2 worm cellular contexts compared by ENCODE assay signal in the genomic region with DNA sequence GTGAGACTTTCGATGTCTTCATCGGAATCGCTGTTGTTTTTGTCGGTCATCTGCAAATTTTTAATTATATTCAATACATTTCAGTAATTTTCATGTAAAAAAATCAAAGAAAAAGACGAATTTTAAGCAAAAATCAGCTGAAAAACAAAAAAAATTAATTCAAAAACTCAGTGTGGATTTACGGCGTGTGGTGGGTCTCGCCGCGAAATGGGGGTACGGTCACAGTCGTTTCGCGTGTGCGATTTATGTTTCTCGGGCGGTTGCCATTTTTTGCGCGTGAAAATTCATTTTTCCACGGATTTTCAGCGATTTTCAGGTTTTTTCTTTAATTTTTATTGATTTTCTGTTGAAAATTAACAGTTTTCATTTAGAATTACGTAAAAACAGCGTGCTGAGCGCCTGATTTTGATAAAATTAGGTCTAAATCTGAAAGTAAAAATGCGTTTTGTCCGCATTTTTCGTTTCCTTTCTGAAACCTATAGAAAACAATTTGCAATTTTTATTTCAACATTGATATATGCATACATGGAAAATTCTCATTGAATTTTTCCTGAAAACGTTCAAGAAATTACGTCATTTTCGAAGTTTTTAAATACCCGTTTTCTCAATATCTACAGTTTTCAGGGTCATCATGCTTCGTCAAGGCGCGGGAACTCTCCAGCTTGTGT.
A peak's percentile ranks its signal among the peaks of the same experiment; 100 is the strongest.
TF ChIP-seq lines count a peak whose summit lies in the region.

A gene (minus strand): TSS at position 57 of the 668 bp plus-strand sequence.
A gene (plus strand): TSS at position 618 of the 668 bp plus-strand sequence.

TF ChIP-seq in whole organism, L1 larva, 84 proteins besides CTCF, POLR2A, EP300 and RAD21 (continued from another document):
- TF ChIP-seq zip-4 (GFP tag; optimal IDR thresholded peaks at IDR 0.05; lab: Kevin White, UChicago) = no peak
- TF ChIP-seq nhr-47 (tag; optimal IDR thresholded peaks at IDR 0.05; lab: Kevin White, UChicago) = peak; percentile 76
- TF ChIP-seq lsy-2 (tag; optimal IDR thresholded peaks at IDR 0.05; lab: Kevin White, UChicago) = peak; percentile 98
- no peak for TF ChIP-seq blmp-1 (tag; optimal IDR thresholded peaks at IDR 0.05; lab: Kevin White, UChicago)
- TF ChIP-seq F16B12.6 (tag; optimal IDR thresholded peaks at IDR 0.05; lab: Kevin White, UChicago) = peak; percentile 54
- TF ChIP-seq nhr-28 (tag; optimal IDR thresholded peaks at IDR 0.05; lab: Kevin White, UChicago) = no peak
- TF ChIP-seq nhr-237 (tag; optimal IDR thresholded peaks at IDR 0.05; lab: Kevin White, UChicago) = no peak
- peak; percentile 60 for TF ChIP-seq xbp-1 (tag; optimal IDR thresholded peaks at IDR 0.05; lab: Kevin White, UChicago)
- TF ChIP-seq nhr-11 (tag; optimal IDR thresholded peaks at IDR 0.05; lab: Kevin White, UChicago) = no peak
- TF ChIP-seq fkh-10 (GFP tag; optimal IDR thresholded peaks at IDR 0.05; lab: Kevin White, UChicago) = no peak
- no peak for TF ChIP-seq tlp-1 (tag; optimal IDR thresholded peaks at IDR 0.05; lab: Kevin White, UChicago)
- TF ChIP-seq aha-1 (tag; optimal IDR thresholded peaks at IDR 0.05; lab: Kevin White, UChicago) = no peak
- TF ChIP-seq lin-39 (tag; optimal IDR thresholded peaks at IDR 0.05; lab: Kevin White, UChicago) = no peak
- peak; percentile 57 for TF ChIP-seq irx-1 (tag; optimal IDR thresholded peaks at IDR 0.05; lab: Kevin White, UChicago)
- TF ChIP-seq sox-4 (tag; optimal IDR thresholded peaks at IDR 0.05; lab: Kevin White, UChicago) = no peak
- no peak for TF ChIP-seq ceh-88 (GFP tag; IDR thresholded peaks at IDR 0.05; lab: Robert Waterston, UW)
- TF ChIP-seq ceh-90 (tag; optimal IDR thresholded peaks at IDR 0.05; lab: Kevin White, UChicago) = no peak
- TF ChIP-seq sup-37 (GFP tag; optimal IDR thresholded peaks at IDR 0.05; lab: Kevin White, UChicago) = no peak
- TF ChIP-seq nhr-20 (tag; optimal IDR thresholded peaks at IDR 0.05; lab: Kevin White, UChicago) = peak; percentile 45
- TF ChIP-seq elt-3 (tag; optimal IDR thresholded peaks at IDR 0.05; lab: Kevin White, UChicago) = peak in 1 of 6 experiments; percentile 53
TF ChIP-seq in whole organism, L1 larva: peak in this region for 30.

TF ChIP-seq in whole organism, L4 larva, 104 proteins besides CTCF, POLR2A, EP300 and RAD21 (continued from another document):
- peak; percentile 39 for TF ChIP-seq rbr-2 (tag; optimal IDR thresholded peaks at IDR 0.05; lab: Kevin White, UChicago)
- no peak for TF ChIP-seq ZK337.2 (GFP tag; IDR thresholded peaks at IDR 0.05; lab: Robert Waterston, UW)
- TF ChIP-seq unc-130 (GFP tag; optimal IDR thresholded peaks at IDR 0.05; lab: Kevin White, UChicago) = peak; percentile 49
- TF ChIP-seq fkh-10 (GFP tag; optimal IDR thresholded peaks at IDR 0.05; lab: Kevin White, UChicago) = peak; percentile 20
- no peak for TF ChIP-seq egl-27 (tag; optimal IDR thresholded peaks at IDR 0.05; lab: Kevin White, UChicago)
- TF ChIP-seq nhr-11 (tag; optimal IDR thresholded peaks at IDR 0.05; lab: Kevin White, UChicago) = peak; percentile 16
- TF ChIP-seq nhr-48 (tag; optimal IDR thresholded peaks at IDR 0.05; lab: Kevin White, UChicago) = no peak
- peak; percentile 31 for TF ChIP-seq nhr-77 (tag; optimal IDR thresholded peaks at IDR 0.05; lab: Kevin White, UChicago)
- TF ChIP-seq lin-1 (GFP tag; IDR thresholded peaks at IDR 0.05; lab: Robert Waterston, UW) = no peak
- no peak for TF ChIP-seq F44E2.7 (GFP tag; IDR thresholded peaks at IDR 0.05; lab: Robert Waterston, UW)
- TF ChIP-seq sdz-12 (GFP tag; optimal IDR thresholded peaks at IDR 0.05; lab: Kevin White, UChicago) = no peak
- TF ChIP-seq ceh-44 (GFP tag; IDR thresholded peaks at IDR 0.05; lab: Robert Waterston, UW) = no peak
- TF ChIP-seq skn-1 (tag; optimal IDR thresholded peaks at IDR 0.05; lab: Kevin White, UChicago) = no peak
- TF ChIP-seq vab-7 (GFP tag; IDR thresholded peaks at IDR 0.05; lab: Robert Waterston, UW) = no peak
- peak; percentile 90 to 99 for TF ChIP-seq lsy-2 (tag; optimal IDR thresholded peaks at IDR 0.05; lab: Kevin White, UChicago)
- peak; percentile 8 for TF ChIP-seq spr-1 (tag; optimal IDR thresholded peaks at IDR 0.05; lab: Kevin White, UChicago)
